Worm (Caenorhabditis elegans) whole organism, L1 larva: Measurements from ENCODE around the gene C50E3.13.

Experiments used
- egl-27 ChIP-seq, 2 experiments: fragments of 150-350 bp in 1 of 2; sonication (generic microtip); optimal IDR thresholded peaks; 3 replicates each; lab custom pipeline; 2017 to 2018; ENCODE audit warnings: missing biosample characterization in 2 of 2, missing genetic modification characterization in 2 of 2, missing genetic modification reagents in 2 of 2
- elt-2 ChIP-seq: sonication (generic microtip); optimal IDR thresholded peaks from 2 replicates; lab custom pipeline; 2016; ENCODE audit warnings: missing genetic modification characterization, mild to moderate bottlenecking, inconsistent platforms, missing compliant biosample characterization, missing genetic modification reagents
- elt-3 ChIP-seq, 6 experiments: fragments of 150-350 bp in 1 of 6; sonication (generic microtip); optimal IDR thresholded peaks; 2 replicates each; lab custom pipeline; 2017 to 2018; ENCODE audit warnings: missing biosample characterization in 6 of 6, missing genetic modification characterization in 6 of 6, inconsistent platforms in 1 of 6
- lin-13 ChIP-seq: fragments of 150-350 bp; optimal IDR thresholded peaks from 2 replicates; lab custom pipeline; 2014; ENCODE audit warnings: missing biosample characterization, missing genetic modification reagents, missing genetic modification characterization
- nhr-12 ChIP-seq: sonication (generic microtip); optimal IDR thresholded peaks from 2 replicates; lab custom pipeline; 2017; ENCODE audit warnings: missing biosample characterization, missing genetic modification characterization
- nhr-47 ChIP-seq: sonication (generic microtip); optimal IDR thresholded peaks from 2 replicates; lab custom pipeline; 2016; ENCODE audit warnings: mild to moderate bottlenecking, missing genetic modification characterization, moderate library complexity, missing compliant biosample characterization
- snpc-4 ChIP-seq: fragments of 150-350 bp; optimal IDR thresholded peaks from 2 replicates; lab custom pipeline; 2014; ENCODE audit warnings: missing biosample characterization, missing genetic modification characterization
- vab-15 ChIP-seq: sonication (generic microtip); optimal IDR thresholded peaks from 2 replicates; lab custom pipeline; 2017; ENCODE audit warnings: missing genotype, mild to moderate bottlenecking, missing genetic modification characterization, missing compliant biosample characterization
- zip-4 ChIP-seq: fragments of 200-800 bp; sonication (Bioruptor generic); optimal IDR thresholded peaks from 2 replicates; lab custom pipeline; 2018; ENCODE audit warnings: mild to moderate bottlenecking, missing genetic modification characterization, moderate library complexity, missing compliant biosample characterization
- ztf-11 ChIP-seq, 2 experiments: sonication (generic microtip); optimal IDR thresholded peaks; 2 replicates each; lab custom pipeline; 2016 to 2017; ENCODE audit warnings: missing genetic modification characterization in 2 of 2, missing biosample characterization in 1 of 2, missing compliant biosample characterization in 1 of 2

DNA sequence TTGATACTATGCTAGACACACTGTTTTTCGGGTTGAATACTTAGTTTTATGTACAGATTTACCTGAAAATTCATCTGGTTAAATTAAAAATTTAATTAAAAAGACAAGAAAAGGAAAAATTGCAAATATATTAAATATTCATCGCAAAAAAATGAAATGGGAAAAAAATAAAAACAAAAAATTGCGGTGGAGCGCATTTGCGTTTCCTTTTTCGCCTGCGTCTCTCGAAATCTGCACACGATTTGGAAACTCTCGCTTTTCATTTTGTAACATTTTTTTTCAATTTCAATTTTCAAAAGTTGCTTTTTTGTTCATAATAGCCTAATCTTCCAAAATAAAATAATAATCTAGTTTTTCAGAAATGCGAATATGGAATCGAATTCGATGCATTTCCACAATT, 36.4 kb downstream of the C50E3.13 start, which contains the start of the genes F19F10.11 and C50E3.5:
- TF ChIP-seq elt-2 (no peak), elt-3 (tag; optimal IDR thresholded peaks at IDR 0.05; lab: Kevin White, UChicago) (peak in 1 of 6 experiments; percentile 57), egl-27 (tag; optimal IDR thresholded peaks at IDR 0.05; lab: Kevin White, UChicago) (no peak), zip-4 (GFP tag; lab: Kevin White, UChicago) (no peak), snpc-4 (peak; percentile 68), lin-13 (GFP tag; lab: Kevin White, UChicago) (peak; percentile 53), nhr-12 (no peak), nhr-47 (tag; lab: Kevin White, UChicago) (peak; percentile 73), vab-15 (tag; lab: Kevin White, UChicago) (no peak), ztf-11 (tag; optimal IDR thresholded peaks at IDR 0.05; lab: Kevin White, UChicago) (no peak)
